Worm (Caenorhabditis elegans) whole organism, L1 larva: ENCODE measurements around the gene lite-1.

Experiments
- C04F5.9 ChIP-seq: sonication (generic microtip); optimal IDR thresholded peaks from 2 replicates; lab custom pipeline; 2016; ENCODE audit warnings: missing genetic modification characterization, missing compliant biosample characterization
- C16A3.4 ChIP-seq: fragments of 150-350 bp; optimal IDR thresholded peaks from 2 replicates; lab custom pipeline; 2014; ENCODE audit warnings: missing biosample characterization, missing genetic modification characterization
- C34B4.2 ChIP-seq: sonication (generic microtip); optimal IDR thresholded peaks from 2 replicates; lab custom pipeline; 2017; ENCODE audit warnings: mild to moderate bottlenecking, missing genetic modification characterization, missing compliant biosample characterization
- ama-1 ChIP-seq: fragments of 150-350 bp; optimal IDR thresholded peaks from 2 replicates; lab custom pipeline; 2014
- blmp-1 ChIP-seq: fragments of 150-350 bp; optimal IDR thresholded peaks from 2 replicates; lab custom pipeline; 2014; ENCODE audit warnings: missing biosample characterization, missing genetic modification characterization
- ceh-8 ChIP-seq: fragments of 200-800 bp; sonication (Bioruptor generic); optimal IDR thresholded peaks from 2 replicates; lab custom pipeline; 2018; ENCODE audit warnings: mild to moderate bottlenecking, missing genetic modification characterization, moderate library complexity, missing compliant biosample characterization
- ceh-82 ChIP-seq, 3 experiments: fragments of 150-350 bp in 1 of 3; sonication (generic microtip) in 2 of 3; optimal IDR thresholded peaks; 2 replicates each; lab custom pipeline; 2014 to 2017; ENCODE audit warnings: missing biosample characterization in 3 of 3, missing genetic modification characterization in 3 of 3
- ceh-88 ChIP-seq: fragments of 200-800 bp; sonication (Bioruptor generic); IDR thresholded peaks from 2 replicates; pipeline ENCODE4 v1.3.6; 2022; ENCODE audit warnings: missing genetic modification characterization, missing compliant biosample characterization
- dsc-1 ChIP-seq: sonication (generic microtip); optimal IDR thresholded peaks from 2 replicates; lab custom pipeline; 2016; ENCODE audit warnings: mild to moderate bottlenecking, missing genetic modification characterization, missing compliant biosample characterization
- egl-27 ChIP-seq, 2 experiments: fragments of 150-350 bp in 1 of 2; sonication (generic microtip); optimal IDR thresholded peaks; 3 replicates each; lab custom pipeline; 2017 to 2018; ENCODE audit warnings: missing biosample characterization in 2 of 2, missing genetic modification characterization in 2 of 2, missing genetic modification reagents in 2 of 2
- elt-2 ChIP-seq: sonication (generic microtip); optimal IDR thresholded peaks from 2 replicates; lab custom pipeline; 2016; ENCODE audit warnings: missing genetic modification characterization, mild to moderate bottlenecking, inconsistent platforms, missing compliant biosample characterization, missing genetic modification reagents
- elt-3 ChIP-seq, 6 experiments: fragments of 150-350 bp in 1 of 6; sonication (generic microtip); optimal IDR thresholded peaks; 2 replicates each; lab custom pipeline; 2017 to 2018; ENCODE audit warnings: missing biosample characterization in 6 of 6, missing genetic modification characterization in 6 of 6, inconsistent platforms in 1 of 6
- ets-5 ChIP-seq: fragments of 200-800 bp; sonication (Bioruptor generic); IDR thresholded peaks from 2 replicates; pipeline ENCODE4 v1.3.6; 2022; ENCODE audit warnings: missing genetic modification characterization, missing compliant biosample characterization
- fkh-4 ChIP-seq: sonication (generic microtip); optimal IDR thresholded peaks from 2 replicates; lab custom pipeline; 2016; ENCODE audit warnings: missing compliant biosample characterization, missing genetic modification characterization, borderline replicate concordance
- fkh-8 ChIP-seq: sonication (generic microtip); optimal IDR thresholded peaks from 2 replicates; lab custom pipeline; 2016; ENCODE audit warnings: mild to moderate bottlenecking, missing genetic modification characterization, missing compliant biosample characterization
- isw-1 ChIP-seq: fragments of 200-800 bp; sonication (Bioruptor generic); IDR thresholded peaks from 2 replicates; pipeline ENCODE4 v1.3.6; 2022; ENCODE audit warnings: missing genetic modification characterization, missing compliant biosample characterization
- jun-1 ChIP-seq: fragments of 150-350 bp; optimal IDR thresholded peaks from 2 replicates; lab custom pipeline; 2014; ENCODE audit warnings: missing biosample characterization, missing genetic modification reagents, missing genetic modification characterization
- lin-14 ChIP-seq: fragments of 200-800 bp; sonication (Bioruptor generic); optimal IDR thresholded peaks from 2 replicates; lab custom pipeline; 2018; ENCODE audit warnings: mild to moderate bottlenecking, missing genetic modification characterization, moderate library complexity, missing compliant biosample characterization
- lin-35 ChIP-seq, 2 experiments: fragments of 150-350 bp; optimal IDR thresholded peaks; 2 replicates each; lab custom pipeline; 2014; ENCODE audit warnings: missing biosample characterization in 2 of 2, missing genetic modification characterization in 2 of 2, missing genetic modification reagents in 2 of 2
- lin-39 ChIP-seq: fragments of 150-350 bp; optimal IDR thresholded peaks from 2 replicates; lab custom pipeline; 2014; ENCODE audit warnings: missing biosample characterization, missing genetic modification reagents, missing genetic modification characterization
- mab-9 ChIP-seq: fragments of 200-800 bp; sonication (Bioruptor generic); IDR thresholded peaks from 2 replicates; pipeline ENCODE4 v1.3.6; 2022; ENCODE audit warnings: missing genetic modification reagents, missing genetic modification characterization, missing compliant biosample characterization
- mdl-1 ChIP-seq, 2 experiments: fragments of 150-350 bp; optimal IDR thresholded peaks; 2 replicates each; lab custom pipeline; 2014 to 2017; ENCODE audit warnings: missing biosample characterization in 2 of 2, missing genetic modification characterization in 2 of 2, inconsistent platforms in 1 of 2
- mef-2 ChIP-seq: fragments of 150-350 bp; optimal IDR thresholded peaks from 2 replicates; lab custom pipeline; 2014; ENCODE audit warnings: missing biosample characterization, missing genetic modification characterization
- mep-1 ChIP-seq: fragments of 150-350 bp; optimal IDR thresholded peaks from 2 replicates; lab custom pipeline; 2014; ENCODE audit warnings: missing biosample characterization, missing genetic modification characterization
- nhr-12 ChIP-seq: sonication (generic microtip); optimal IDR thresholded peaks from 2 replicates; lab custom pipeline; 2017; ENCODE audit warnings: missing biosample characterization, missing genetic modification characterization
- nhr-20 ChIP-seq: sonication (generic microtip); optimal IDR thresholded peaks from 2 replicates; lab custom pipeline; 2016; ENCODE audit warnings: mild to moderate bottlenecking, missing genetic modification characterization, missing compliant biosample characterization
- nhr-237 ChIP-seq: fragments of 150-350 bp; optimal IDR thresholded peaks from 2 replicates; lab custom pipeline; 2014; ENCODE audit warnings: missing biosample characterization, missing genetic modification characterization
- nhr-28 ChIP-seq: fragments of 150-350 bp; optimal IDR thresholded peaks from 2 replicates; lab custom pipeline; 2014; ENCODE audit warnings: missing biosample characterization, missing genetic modification characterization
- nhr-47 ChIP-seq: sonication (generic microtip); optimal IDR thresholded peaks from 2 replicates; lab custom pipeline; 2016; ENCODE audit warnings: mild to moderate bottlenecking, missing genetic modification characterization, moderate library complexity, missing compliant biosample characterization
- nhr-71 ChIP-seq: sonication (generic microtip); optimal IDR thresholded peaks from 2 replicates; lab custom pipeline; 2016; ENCODE audit warnings: mild to moderate bottlenecking, missing genetic modification characterization, moderate library complexity, missing compliant biosample characterization
- pag-3 ChIP-seq: sonication (generic microtip); optimal IDR thresholded peaks from 2 replicates; lab custom pipeline; 2017; ENCODE audit warnings: missing genetic modification characterization, mild to moderate bottlenecking, missing compliant biosample characterization, antibody characterized with exemption, borderline replicate concordance; ENCODE audit not compliant: insufficient read depth
- pax-3 ChIP-seq: fragments of 200-800 bp; sonication (Bioruptor generic); optimal IDR thresholded peaks from 2 replicates; lab custom pipeline; 2018; ENCODE audit warnings: mild to moderate bottlenecking, missing genetic modification characterization, moderate library complexity, missing compliant biosample characterization
- rnt-1 ChIP-seq: sonication (generic microtip); optimal IDR thresholded peaks from 2 replicates; lab custom pipeline; 2016; ENCODE audit warnings: mild to moderate bottlenecking, missing genetic modification characterization, moderate library complexity, missing compliant biosample characterization
- skn-1 ChIP-seq: fragments of 150-350 bp; optimal IDR thresholded peaks from 2 replicates; lab custom pipeline; 2014; ENCODE audit warnings: missing biosample characterization, missing genetic modification characterization
- snu-23 ChIP-seq: sonication (generic microtip); optimal IDR thresholded peaks from 2 replicates; lab custom pipeline; 2016; ENCODE audit warnings: missing genetic modification characterization, missing compliant biosample characterization
- sox-4 ChIP-seq: sonication (generic microtip); optimal IDR thresholded peaks from 2 replicates; lab custom pipeline; 2016; ENCODE audit warnings: missing genetic modification characterization, missing compliant biosample characterization
- sptf-1 ChIP-seq: fragments of 150-350 bp; optimal IDR thresholded peaks from 2 replicates; lab custom pipeline; 2014; ENCODE audit warnings: missing biosample characterization, missing genetic modification characterization
- sup-37 ChIP-seq: fragments of 200-800 bp; sonication (Bioruptor generic); optimal IDR thresholded peaks from 2 replicates; lab custom pipeline; 2018; ENCODE audit warnings: mild to moderate bottlenecking, missing genetic modification characterization, missing compliant biosample characterization
- swsn-7 ChIP-seq: sonication (generic microtip); optimal IDR thresholded peaks from 2 replicates; lab custom pipeline; 2016; ENCODE audit warnings: missing genetic modification characterization, missing compliant biosample characterization
- tlp-1 ChIP-seq: fragments of 150-350 bp; optimal IDR thresholded peaks from 2 replicates; lab custom pipeline; 2014; ENCODE audit warnings: missing biosample characterization, missing genetic modification characterization
- unc-30 ChIP-seq: sonication (generic microtip); optimal IDR thresholded peaks from 2 replicates; lab custom pipeline; 2017; ENCODE audit warnings: missing biosample characterization, missing genetic modification characterization
- unc-62 ChIP-seq: fragments of 150-350 bp; optimal IDR thresholded peaks from 2 replicates; lab custom pipeline; 2014; ENCODE audit warnings: missing biosample characterization, missing genetic modification reagents, missing genetic modification characterization
- zip-4 ChIP-seq: fragments of 200-800 bp; sonication (Bioruptor generic); optimal IDR thresholded peaks from 2 replicates; lab custom pipeline; 2018; ENCODE audit warnings: mild to moderate bottlenecking, missing genetic modification characterization, moderate library complexity, missing compliant biosample characterization

Gene lite-1

DNA sequence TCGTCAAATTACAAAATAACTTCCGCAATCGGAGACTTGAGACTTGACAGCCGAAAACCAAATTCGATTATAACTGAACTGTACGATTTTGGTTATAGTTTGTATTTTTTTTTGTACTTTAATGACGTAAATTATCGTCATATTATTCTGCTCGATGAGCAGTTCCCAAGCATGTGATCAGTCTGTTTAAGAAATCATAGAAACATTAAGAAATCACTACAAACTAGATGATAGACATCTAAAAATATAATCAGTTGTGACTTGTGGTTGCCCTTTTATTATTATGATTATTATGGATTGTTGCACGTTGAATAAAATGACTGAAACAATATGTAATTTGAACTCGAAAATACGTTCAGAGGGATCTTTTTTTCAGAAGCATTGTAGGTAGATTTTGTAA is 43.7 kb upstream of the lite-1 start:
- no peak for TF ChIP-seq C16A3.4 (tag; lab: Kevin White, UChicago)
- peak; percentile 64 for TF ChIP-seq elt-2 (tag; lab: Kevin White, UChicago)
- TF ChIP-seq tlp-1 (tag; lab: Kevin White, UChicago), result no peak
- TF ChIP-seq nhr-71 (tag; lab: Kevin White, UChicago), result peak; percentile 19
- no peak for TF ChIP-seq pag-3
- TF ChIP-seq nhr-20 (tag; lab: Kevin White, UChicago), result peak; percentile 20
- TF ChIP-seq lin-35 (GFP tag; optimal IDR thresholded peaks at IDR 0.05; lab: Kevin White, UChicago), result peak in 1 of 2 experiments; percentile 36

DNA sequence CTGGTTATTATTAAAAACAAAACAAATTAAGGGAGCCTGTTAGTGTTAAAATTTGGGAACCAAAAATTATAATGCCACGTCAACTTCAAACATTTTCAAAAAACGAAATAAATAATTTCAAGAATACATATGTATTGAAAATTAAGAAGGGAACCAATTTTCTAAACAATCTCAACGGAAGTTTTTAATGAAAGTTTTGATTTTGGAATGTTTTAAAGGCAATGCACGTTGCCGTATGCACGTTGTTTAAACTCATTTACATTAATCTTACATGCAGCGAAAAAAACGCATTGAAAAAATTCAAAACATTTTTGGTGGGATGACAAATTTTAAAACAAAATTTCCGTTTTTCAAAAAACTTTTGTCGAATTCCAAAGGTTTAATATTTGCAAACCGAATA is 43.2 kb upstream of the lite-1 start:
- TF ChIP-seq lin-39 (no peak), elt-3 (tag; optimal IDR thresholded peaks at IDR 0.05; lab: Kevin White, UChicago) (no peak), nhr-47 (tag; lab: Kevin White, UChicago) (no peak), ceh-8 (no peak), sptf-1 (no peak), sup-37 (GFP tag; lab: Kevin White, UChicago) (no peak), rnt-1 (no peak), unc-62 (no peak), ceh-82 (tag; optimal IDR thresholded peaks at IDR 0.05; lab: Kevin White, UChicago) (no peak), egl-27 (tag; optimal IDR thresholded peaks at IDR 0.05; lab: Kevin White, UChicago) (no peak), lin-14 (GFP tag; lab: Kevin White, UChicago) (no peak), mdl-1 (tag; optimal IDR thresholded peaks at IDR 0.05; lab: Kevin White, UChicago) (no peak), snu-23 (no peak), fkh-4 (tag; lab: Kevin White, UChicago) (no peak)

ce11 chrX:6271718-6272117 is 41.1 kb upstream of the lite-1 start, which contains the start of gene lro-1:
TSS of gene lro-1 (plus strand) at chrX:6272089.
- TF ChIP-seq ama-1 (lab: Kevin White, UChicago) (no peak), C04F5.9 (no peak), elt-2 (tag; lab: Kevin White, UChicago) (peak; percentile 83), nhr-71 (tag; lab: Kevin White, UChicago) (peak; percentile 41), mef-2 (tag; lab: Kevin White, UChicago) (no peak), lin-35 (GFP tag; optimal IDR thresholded peaks at IDR 0.05; lab: Kevin White, UChicago) (peak in 1 of 2 experiments; percentile 38), dsc-1 (tag; lab: Kevin White, UChicago) (no peak), mep-1 (tag; lab: Kevin White, UChicago) (no peak), nhr-20 (tag; lab: Kevin White, UChicago) (peak; percentile 4)
- TF ChIP-seq, all 84 proteins: peak for 4

DNA sequence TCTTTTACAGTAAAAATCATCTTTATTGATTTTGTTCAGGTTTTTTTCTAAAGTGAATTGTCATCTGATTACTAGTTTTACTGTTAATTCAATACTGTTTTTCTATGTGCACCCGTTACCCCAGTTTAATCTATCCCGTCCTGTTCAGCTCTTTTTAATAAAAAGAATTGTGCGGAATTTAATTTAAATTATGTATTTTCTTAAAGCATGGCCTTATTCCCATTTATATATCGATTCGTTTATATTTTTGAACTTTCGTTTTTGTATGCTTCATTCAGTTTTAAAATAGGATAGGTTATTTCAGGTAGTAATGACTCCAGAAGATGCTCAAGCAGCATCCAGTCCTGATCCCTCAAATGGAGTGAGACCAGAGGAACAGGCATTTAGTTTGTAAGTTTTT is 36.2 kb upstream of the lite-1 start, which contains the start of gene W05H9.2:
W05H9.2 (plus strand) TSS at position 301 of the 400 bp plus-strand sequence.
- no peak for TF ChIP-seq nhr-237 (tag; lab: Kevin White, UChicago)

DNA sequence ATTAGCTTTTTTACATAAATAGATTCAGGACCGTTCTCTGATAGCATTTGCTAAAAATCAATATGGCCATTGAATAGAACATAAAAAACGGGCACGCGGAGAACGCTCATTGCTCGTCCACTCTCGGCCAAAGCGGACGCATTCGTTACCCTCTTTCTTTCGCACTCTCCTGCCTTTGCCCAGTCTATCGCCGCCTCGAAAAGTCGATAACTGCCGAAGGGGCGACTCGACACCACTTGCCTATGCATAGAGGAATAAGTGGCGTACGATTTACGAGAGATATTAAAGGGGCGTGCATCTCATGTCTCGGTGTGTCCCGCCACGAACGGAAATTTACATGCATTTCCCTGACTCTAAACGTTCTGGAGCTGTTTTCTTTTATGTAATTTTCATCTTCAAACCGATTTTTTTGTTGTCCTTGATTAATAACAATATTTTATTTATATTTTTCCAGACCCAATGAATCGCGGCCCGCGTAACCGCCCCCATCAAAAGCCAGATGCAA is 32.7 kb upstream of the lite-1 start, which contains the start of gene W05H9.4:
W05H9.4 (plus strand) TSS at position 455 of the 505 bp plus-strand sequence.
- TF ChIP-seq C16A3.4 (tag; lab: Kevin White, UChicago) (no peak), blmp-1 (no peak), ceh-88 (GFP tag; lab: Robert Waterston, UW) (no peak), mdl-1 (tag; optimal IDR thresholded peaks at IDR 0.05; lab: Kevin White, UChicago) (peak in 1 of 2 experiments; percentile 2), ets-5 (no peak), nhr-28 (tag; lab: Kevin White, UChicago) (no peak), mab-9 (no peak), zip-4 (GFP tag; lab: Kevin White, UChicago) (no peak), sup-37 (GFP tag; lab: Kevin White, UChicago) (no peak), jun-1 (tag; lab: Kevin White, UChicago) (no peak), unc-62 (no peak), nhr-237 (tag; lab: Kevin White, UChicago) (no peak), sox-4 (tag; lab: Kevin White, UChicago) (no peak), lin-35 (GFP tag; optimal IDR thresholded peaks at IDR 0.05; lab: Kevin White, UChicago) (peak in 1 of 2 experiments; percentile 23), nhr-47 (tag; lab: Kevin White, UChicago) (peak; percentile 10), dsc-1 (tag; lab: Kevin White, UChicago) (no peak), rnt-1 (no peak), sptf-1 (no peak), unc-30 (tag; lab: Kevin White, UChicago) (no peak), fkh-8 (tag; lab: Kevin White, UChicago) (peak; percentile 31), isw-1 (GFP tag; lab: Robert Waterston, UW) (no peak), skn-1 (tag; lab: Kevin White, UChicago) (no peak), snu-23 (peak; percentile 40), nhr-20 (tag; lab: Kevin White, UChicago) (peak; percentile 4), nhr-12 (tag; lab: Kevin White, UChicago) (no peak), pax-3 (no peak), C34B4.2 (tag; lab: Kevin White, UChicago) (no peak), swsn-7 (tag; lab: Kevin White, UChicago) (peak; percentile 27)
